Fruit fly (Drosophila melanogaster): ENCODE data around the gene sima.
A peak's percentile ranks its signal among the peaks of the same experiment; 100 is the strongest.

Gene sima

dm6 chr3R:30030061-30030460, 28.1 kb upstream of the sima start:
- TF ChIP-seq fd96Ca (GFP tag; IDR thresholded peaks at IDR 0.05): no peak
- no peak for TF ChIP-seq CG9948 (tag; optimal IDR thresholded peaks at IDR 0.05)
- no peak for TF ChIP-seq rn (GFP tag; IDR thresholded peaks at IDR 0.05)
- no peak for TF ChIP-seq CG13204 (GFP tag; optimal IDR thresholded peaks at IDR 0.05)
- no peak for TF ChIP-seq Snoo (tag; optimal IDR thresholded peaks at IDR 0.05)
- no peak for TF ChIP-seq CG15710 (tag; optimal IDR thresholded peaks at IDR 0.05)
- TF ChIP-seq CG8301 (tag; optimal IDR thresholded peaks at IDR 0.05): no peak
- TF ChIP-seq Pif1A (GFP tag; optimal IDR thresholded peaks at IDR 0.05): no peak
- no peak for TF ChIP-seq EcR (GFP tag; optimal IDR thresholded peaks at IDR 0.05)
- no peak for TF ChIP-seq CG14655 (GFP tag; optimal IDR thresholded peaks at IDR 0.05)
- no peak for TF ChIP-seq CG4496 (GFP tag; IDR thresholded peaks at IDR 0.05)
- TF ChIP-seq Ets98B (GFP tag; IDR thresholded peaks at IDR 0.05): no peak
- no peak for TF ChIP-seq CG32121 (GFP tag; IDR thresholded peaks at IDR 0.05)

dm6 chr3R:30032281-30032680, 25.8 kb upstream of the sima start:
- TF ChIP-seq rn (GFP tag; IDR thresholded peaks at IDR 0.05) (no peak), Pif1B (GFP tag; optimal IDR thresholded peaks at IDR 0.05) (no peak), fd96Ca (GFP tag; IDR thresholded peaks at IDR 0.05) (no peak), Ets98B (GFP tag; IDR thresholded peaks at IDR 0.05) (no peak), Snoo (tag; optimal IDR thresholded peaks at IDR 0.05) (no peak), CG4496 (GFP tag; IDR thresholded peaks at IDR 0.05) (no peak), CG10348 (GFP tag; IDR thresholded peaks at IDR 0.05) (no peak), CG13204 (GFP tag; optimal IDR thresholded peaks at IDR 0.05) (no peak), CG17806 (tag; optimal IDR thresholded peaks at IDR 0.05) (no peak)

- TF ChIP-seq Pif1A (GFP tag; optimal IDR thresholded peaks at IDR 0.05) (no peak), CG14655 (GFP tag; optimal IDR thresholded peaks at IDR 0.05) (no peak), CG15710 (tag; optimal IDR thresholded peaks at IDR 0.05) (no peak), CG34367 (tag; optimal IDR thresholded peaks at IDR 0.05) (no peak), CG10348 (GFP tag; IDR thresholded peaks at IDR 0.05) (no peak), rn (GFP tag; IDR thresholded peaks at IDR 0.05) (no peak), Snoo (tag; optimal IDR thresholded peaks at IDR 0.05) (no peak), CG9948 (tag; optimal IDR thresholded peaks at IDR 0.05) (no peak), D1 (tag; optimal IDR thresholded peaks at IDR 0.05) (no peak), CG13204 (GFP tag; optimal IDR thresholded peaks at IDR 0.05) (no peak), gl (tag; optimal IDR thresholded peaks at IDR 0.05) (no peak), CG32121 (GFP tag; IDR thresholded peaks at IDR 0.05) (no peak), CG12605 (GFP tag; IDR thresholded peaks at IDR 0.05) (no peak), Ets98B (GFP tag; IDR thresholded peaks at IDR 0.05) (no peak), CG8159 (tag; optimal IDR thresholded peaks at IDR 0.05) (no peak), EcR (GFP tag; optimal IDR thresholded peaks at IDR 0.05) (no peak), CG4496 (GFP tag; IDR thresholded peaks at IDR 0.05) (no peak), CG8301 (tag; optimal IDR thresholded peaks at IDR 0.05) (no peak)
Measured at dm6 chr3R:30036609-30037008, 21.5 kb upstream of the sima start, which contains the start of gene ZIPIC. TSS of gene ZIPIC (minus strand) at chr3R:30036870.

- TF ChIP-seq Snoo (tag; optimal IDR thresholded peaks at IDR 0.05): no peak
- TF ChIP-seq CG32121 (GFP tag; IDR thresholded peaks at IDR 0.05): no peak
- no peak for TF ChIP-seq rn (GFP tag; IDR thresholded peaks at IDR 0.05)
- no peak for TF ChIP-seq CG9948 (tag; optimal IDR thresholded peaks at IDR 0.05)
- TF ChIP-seq CG8159 (tag; optimal IDR thresholded peaks at IDR 0.05): no peak
- TF ChIP-seq CG13204 (GFP tag; optimal IDR thresholded peaks at IDR 0.05): no peak
- no peak for TF ChIP-seq CG8301 (tag; optimal IDR thresholded peaks at IDR 0.05)
- TF ChIP-seq Pif1A (GFP tag; optimal IDR thresholded peaks at IDR 0.05): no peak
- TF ChIP-seq CG15710 (tag; optimal IDR thresholded peaks at IDR 0.05): no peak
- no peak for TF ChIP-seq CG4496 (GFP tag; IDR thresholded peaks at IDR 0.05)
- TF ChIP-seq EcR (GFP tag; optimal IDR thresholded peaks at IDR 0.05): no peak
- no peak for TF ChIP-seq Ets98B (GFP tag; IDR thresholded peaks at IDR 0.05)
- TF ChIP-seq CG14655 (GFP tag; optimal IDR thresholded peaks at IDR 0.05): no peak
- TF ChIP-seq gl (tag; optimal IDR thresholded peaks at IDR 0.05): no peak
- TF ChIP-seq D1 (tag; optimal IDR thresholded peaks at IDR 0.05): no peak
- no peak for TF ChIP-seq Pif1B (GFP tag; optimal IDR thresholded peaks at IDR 0.05)
- no peak for TF ChIP-seq CG12605 (GFP tag; IDR thresholded peaks at IDR 0.05)
- TF ChIP-seq CG34367 (tag; optimal IDR thresholded peaks at IDR 0.05): no peak
- no peak for TF ChIP-seq fd96Ca (GFP tag; IDR thresholded peaks at IDR 0.05)
Measured at dm6 chr3R:30037630-30038029, 20.5 kb upstream of the sima start, which contains the start of gene ocn. TSS of gene ocn (minus strand) at chr3R:30037730.

DNA sequence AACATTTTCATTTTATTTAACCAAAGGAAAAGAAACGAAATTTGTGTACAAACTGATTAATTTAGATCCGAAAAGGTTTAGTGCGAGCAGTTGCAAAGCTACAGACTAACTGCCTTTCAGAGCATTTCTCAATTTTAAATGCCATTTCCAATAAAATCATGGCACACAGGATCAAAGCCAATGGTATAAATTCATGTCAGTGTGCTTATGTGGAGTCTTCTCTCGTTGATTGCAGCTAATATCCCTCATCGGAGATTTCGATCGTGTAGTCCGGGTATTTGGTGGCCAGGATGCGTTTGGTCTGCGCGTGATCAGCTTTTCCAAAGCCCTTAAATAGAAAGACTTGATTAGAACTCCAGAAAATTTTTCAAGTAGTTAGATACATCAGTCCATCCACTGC, 19.5 kb upstream of the sima start, which contains the start of gene janB:
janB (minus strand) TSS at position 101 of the 400 bp plus-strand sequence.
- TF ChIP-seq CG32121 (GFP tag; IDR thresholded peaks at IDR 0.05) (no peak), CG14655 (GFP tag; optimal IDR thresholded peaks at IDR 0.05) (no peak), fd96Ca (GFP tag; IDR thresholded peaks at IDR 0.05) (no peak), CG8301 (tag; optimal IDR thresholded peaks at IDR 0.05) (no peak), CG10348 (GFP tag; IDR thresholded peaks at IDR 0.05) (no peak), Snoo (tag; optimal IDR thresholded peaks at IDR 0.05) (no peak), Pif1B (GFP tag; optimal IDR thresholded peaks at IDR 0.05) (no peak), CG17806 (tag; optimal IDR thresholded peaks at IDR 0.05) (no peak)

dm6 chr3R:30039494-30039893, 18.6 kb upstream of the sima start, which contains the start of the genes janA, Sry-alpha and Sry-beta:
TSS of gene janA (minus strand) at chr3R:30039533.
TSS of gene Sry-alpha (plus strand) at chr3R:30039719.
TSS of gene Sry-beta (plus strand) at chr3R:30039719.
- TF ChIP-seq Snoo (tag; optimal IDR thresholded peaks at IDR 0.05): no peak
- peak; percentile 2 for TF ChIP-seq CG15710 (tag; optimal IDR thresholded peaks at IDR 0.05)

DNA sequence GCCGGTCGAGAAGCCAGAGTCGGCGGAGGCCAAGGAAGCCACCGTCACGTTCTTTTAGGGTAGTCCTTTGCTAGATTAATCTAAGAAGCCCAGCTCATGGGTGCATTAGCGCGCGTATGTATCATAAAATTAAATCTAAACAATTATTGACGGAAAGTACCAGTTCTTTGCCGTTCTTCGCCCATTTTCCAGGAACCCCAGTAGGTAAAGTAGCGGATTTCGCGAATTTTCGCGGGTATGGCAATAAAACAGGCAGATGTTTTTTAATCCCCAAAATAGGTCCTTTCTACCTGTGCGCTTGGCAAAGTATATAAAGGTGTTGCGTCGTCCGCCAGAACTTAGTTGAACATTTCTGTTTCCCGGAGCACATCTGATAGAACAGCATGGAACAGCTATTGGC, 17.2 kb upstream of the sima start:
- no peak for TF ChIP-seq CG8301 (tag; optimal IDR thresholded peaks at IDR 0.05)
- TF ChIP-seq Ets98B (GFP tag; IDR thresholded peaks at IDR 0.05): no peak
- no peak for TF ChIP-seq gl (tag; optimal IDR thresholded peaks at IDR 0.05)
- TF ChIP-seq CG12605 (GFP tag; IDR thresholded peaks at IDR 0.05): no peak
- TF ChIP-seq Snoo (tag; optimal IDR thresholded peaks at IDR 0.05): no peak
- no peak for TF ChIP-seq rn (GFP tag; IDR thresholded peaks at IDR 0.05)
- TF ChIP-seq CG17806 (tag; optimal IDR thresholded peaks at IDR 0.05): no peak
- TF ChIP-seq CG9948 (tag; optimal IDR thresholded peaks at IDR 0.05): no peak
- no peak for TF ChIP-seq CG8159 (tag; optimal IDR thresholded peaks at IDR 0.05)
- no peak for TF ChIP-seq Pif1A (GFP tag; optimal IDR thresholded peaks at IDR 0.05)
- no peak for TF ChIP-seq CG14655 (GFP tag; optimal IDR thresholded peaks at IDR 0.05)
- TF ChIP-seq D1 (tag; optimal IDR thresholded peaks at IDR 0.05): no peak
- no peak for TF ChIP-seq CG34367 (tag; optimal IDR thresholded peaks at IDR 0.05)
- no peak for TF ChIP-seq CG15710 (tag; optimal IDR thresholded peaks at IDR 0.05)
- TF ChIP-seq CG4496 (GFP tag; IDR thresholded peaks at IDR 0.05): no peak
- TF ChIP-seq CG13204 (GFP tag; optimal IDR thresholded peaks at IDR 0.05): no peak
- no peak for TF ChIP-seq CG10348 (GFP tag; IDR thresholded peaks at IDR 0.05)
- TF ChIP-seq EcR (GFP tag; optimal IDR thresholded peaks at IDR 0.05): no peak

Measured in whole organism, pupa.